Fruit fly (Drosophila melanogaster): ENCODE results near the gene C15.

C15 gene

DNA sequence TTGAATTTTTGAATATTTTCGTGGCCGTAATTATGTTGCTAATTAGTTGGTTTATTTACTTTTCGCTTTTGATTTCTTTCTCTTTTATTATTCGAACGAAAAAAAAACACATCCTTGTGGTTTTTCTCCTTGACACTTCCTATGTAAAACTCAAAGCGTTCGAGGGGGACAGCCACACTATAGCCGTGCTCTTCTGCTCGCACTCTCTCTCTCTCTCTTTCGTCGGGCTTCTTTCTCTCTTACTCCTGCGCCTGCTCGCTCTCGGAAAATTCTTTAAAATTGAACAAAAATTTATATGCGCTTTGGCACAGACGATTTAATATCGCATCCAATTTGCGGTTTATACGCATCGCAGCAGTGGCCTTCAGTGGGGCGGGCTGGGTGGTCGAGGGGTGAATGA is 58.1 kb downstream of the C15 start:
- TF ChIP-seq CG10959 (GFP tag; IDR thresholded peaks at IDR 0.05) (no peak), Nf-YB (GFP tag; optimal IDR thresholded peaks at IDR 0.05) (peak; percentile 29), CG10462 (GFP tag; optimal IDR thresholded peaks at IDR 0.05) (no peak), Spps (tag; optimal IDR thresholded peaks at IDR 0.05) (no peak), Bteb2 (GFP tag; optimal IDR thresholded peaks at IDR 0.05) (no peak), CG17328 (GFP tag; IDR thresholded peaks at IDR 0.05) (no peak), CG1832 (GFP tag; optimal IDR thresholded peaks at IDR 0.05) (peak; percentile 74), CG11093 (GFP tag; IDR thresholded peaks at IDR 0.05) (no peak), CG2202 (tag; optimal IDR thresholded peaks at IDR 0.05) (no peak), Oaz (GFP tag; IDR thresholded peaks at IDR 0.05) (no peak), CG9437 (GFP tag; optimal IDR thresholded peaks at IDR 0.05) (no peak), CG31388 (GFP tag; optimal IDR thresholded peaks at IDR 0.05) (no peak), CG7556 (GFP tag; optimal IDR thresholded peaks at IDR 0.05) (no peak), CG10321 (GFP tag; IDR thresholded peaks at IDR 0.05) (peak; percentile 80), PHDP (tag; optimal IDR thresholded peaks at IDR 0.05) (no peak), CG9727 (GFP tag; optimal IDR thresholded peaks at IDR 0.05) (no peak), lov (optimal IDR thresholded peaks at IDR 0.05) (no peak), lov (GFP tag; IDR thresholded peaks at IDR 0.05) (no peak), dmrt11E (tag; optimal IDR thresholded peaks at IDR 0.05) (no peak), CG18599 (GFP tag; optimal IDR thresholded peaks at IDR 0.05) (no peak), Adf1 (GFP tag; IDR thresholded peaks at IDR 0.05) (no peak), CG7963 (GFP tag; IDR thresholded peaks at IDR 0.05; ENCODE audit: partially characterized antibody) (no peak), CG7372 (GFP tag; IDR thresholded peaks at IDR 0.05) (no peak), ewg (GFP tag; optimal IDR thresholded peaks at IDR 0.05) (peak; percentile 7), YL-1 (GFP tag; optimal IDR thresholded peaks at IDR 0.05) (no peak), Kr (GFP tag; optimal IDR thresholded peaks at IDR 0.05) (no peak), z (GFP tag; IDR thresholded peaks at IDR 0.05) (peak; percentile 91), CG9609 (GFP tag; optimal IDR thresholded peaks at IDR 0.05) (no peak), gfzf (GFP tag; optimal IDR thresholded peaks at IDR 0.05) (no peak), CG16779 (GFP tag; IDR thresholded peaks at IDR 0.05) (no peak), CG6175 (GFP tag; IDR thresholded peaks at IDR 0.05) (no peak), Nf-YC (tag; optimal IDR thresholded peaks at IDR 0.05) (peak; percentile 77), H2.0 (GFP tag; IDR thresholded peaks at IDR 0.05) (no peak), Poxn (GFP tag; IDR thresholded peaks at IDR 0.05) (no peak), ap (GFP tag; IDR thresholded peaks at IDR 0.05) (no peak), tin (GFP tag; optimal IDR thresholded peaks at IDR 0.05) (no peak), mld (GFP tag; IDR thresholded peaks at IDR 0.05; ENCODE audit: partially characterized antibody) (no peak), CG1233 (GFP tag; optimal IDR thresholded peaks at IDR 0.05) (no peak), row (GFP tag; IDR thresholded peaks at IDR 0.05) (no peak), hbn (GFP tag; IDR thresholded peaks at IDR 0.05; ENCODE audit: partially characterized antibody) (no peak), CG18011 (GFP tag; optimal IDR thresholded peaks at IDR 0.05) (no peak), pita (GFP tag; optimal IDR thresholded peaks at IDR 0.05) (no peak), Trl (optimal IDR thresholded peaks at IDR 0.05) (peak in 1 of 2 experiments; percentile 28), Trl (GFP tag; optimal IDR thresholded peaks at IDR 0.05) (no peak), fd64A (GFP tag; optimal IDR thresholded peaks at IDR 0.05) (no peak), gsb-n (tag; optimal IDR thresholded peaks at IDR 0.05) (no peak), B-H2 (GFP tag; optimal IDR thresholded peaks at IDR 0.05) (no peak), CG17385 (GFP tag; optimal IDR thresholded peaks at IDR 0.05) (no peak), stwl (tag; optimal IDR thresholded peaks at IDR 0.05) (no peak), CG12391 (tag; optimal IDR thresholded peaks at IDR 0.05) (no peak), CG8944 (GFP tag; optimal IDR thresholded peaks at IDR 0.05) (no peak), tup (GFP tag; optimal IDR thresholded peaks at IDR 0.05) (no peak), CG3726 (GFP tag; IDR thresholded peaks at IDR 0.05) (no peak)
